Fruit fly (Drosophila melanogaster): Measurements from ENCODE around the gene pelo.

dm6 chr2L:9698923-9699493 is 1.6 kb upstream of the pelo start, which contains the start of gene Pka-C1:
- no peak for TF ChIP-seq Pif1A (GFP tag; optimal IDR thresholded peaks at IDR 0.05)
- TF ChIP-seq CG14655 (GFP tag; optimal IDR thresholded peaks at IDR 0.05): no peak
- no peak for TF ChIP-seq CG8301 (tag; optimal IDR thresholded peaks at IDR 0.05)
- peak; percentile 21 for TF ChIP-seq CG13204 (GFP tag; optimal IDR thresholded peaks at IDR 0.05)
- TF ChIP-seq CG32121 (GFP tag; IDR thresholded peaks at IDR 0.05): peak; percentile 38; the same call in 1 of the 2 replicates
- TF ChIP-seq fd96Ca (GFP tag; IDR thresholded peaks at IDR 0.05): peak; percentile 62; the same call in 2 of the 3 replicates
- no peak for TF ChIP-seq CG10348 (GFP tag; IDR thresholded peaks at IDR 0.05)
- no peak for TF ChIP-seq CG34367 (tag; optimal IDR thresholded peaks at IDR 0.05)
- peak; percentile 22 for TF ChIP-seq Ets98B (GFP tag; IDR thresholded peaks at IDR 0.05)
